Worm (Caenorhabditis elegans): Measurements from ENCODE around the gene C54E10.10.
A peak's percentile ranks its signal among the peaks of the same experiment; 100 is the strongest.

The C54E10.10 gene

DNA sequence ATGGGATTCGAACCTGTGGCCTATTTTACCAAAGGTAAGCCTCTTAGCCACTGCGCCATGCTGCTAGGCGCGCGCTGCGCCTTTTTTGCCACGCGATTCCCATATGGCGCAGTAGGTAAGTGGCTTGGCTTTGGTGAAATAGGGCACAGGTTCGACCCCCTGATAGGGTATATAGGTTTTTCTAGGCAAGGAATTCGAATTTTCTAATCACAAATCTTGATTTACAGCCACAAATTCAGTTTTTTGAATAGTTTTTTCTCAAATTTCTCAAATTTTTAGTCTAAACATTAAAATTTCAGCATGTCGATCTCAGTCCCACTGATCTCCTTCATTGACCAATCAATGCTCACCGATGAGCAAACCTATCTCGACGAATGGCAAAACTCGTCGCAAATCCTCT is 7.5 kb upstream of the C54E10.10 start, which contains the start of gene C54E10.3:
Gene C54E10.3, plus strand, starts transcription at position 301 of the 400 bp plus-strand sequence.
- TF ChIP-seq hmg-11 (tag; optimal IDR thresholded peaks at IDR 0.05) (no peak), nhr-23 (tag; optimal IDR thresholded peaks at IDR 0.05) (no peak), aly-2 (tag; optimal IDR thresholded peaks at IDR 0.05) (no peak), egl-27 (tag; optimal IDR thresholded peaks at IDR 0.05) (no peak), mml-1 (tag; optimal IDR thresholded peaks at IDR 0.05) (no peak), nhr-76 (tag; optimal IDR thresholded peaks at IDR 0.05) (no peak), R02D3.7 (tag; optimal IDR thresholded peaks at IDR 0.05) (no peak), lin-15B (tag; optimal IDR thresholded peaks at IDR 0.05) (no peak), nhr-12 (tag; optimal IDR thresholded peaks at IDR 0.05) (no peak), nfya-1 (tag; optimal IDR thresholded peaks at IDR 0.05; ENCODE audit: insufficient read depth) (no peak), ceh-82 (tag; optimal IDR thresholded peaks at IDR 0.05) (no peak), fos-1 (tag; optimal IDR thresholded peaks at IDR 0.05) (no peak), unc-62 (GFP tag; optimal IDR thresholded peaks at IDR 0.05) (no peak), pha-4 (tag; optimal IDR thresholded peaks at IDR 0.05) (no peak), sea-2 (GFP tag; optimal IDR thresholded peaks at IDR 0.05) (no peak), pqm-1 (tag; optimal IDR thresholded peaks at IDR 0.05) (no peak), nhr-67 (tag; optimal IDR thresholded peaks at IDR 0.05) (no peak), mdl-1 (tag; optimal IDR thresholded peaks at IDR 0.05) (no peak), nhr-28 (tag; optimal IDR thresholded peaks at IDR 0.05) (no peak), nhr-237 (tag; optimal IDR thresholded peaks at IDR 0.05) (no peak)

DNA sequence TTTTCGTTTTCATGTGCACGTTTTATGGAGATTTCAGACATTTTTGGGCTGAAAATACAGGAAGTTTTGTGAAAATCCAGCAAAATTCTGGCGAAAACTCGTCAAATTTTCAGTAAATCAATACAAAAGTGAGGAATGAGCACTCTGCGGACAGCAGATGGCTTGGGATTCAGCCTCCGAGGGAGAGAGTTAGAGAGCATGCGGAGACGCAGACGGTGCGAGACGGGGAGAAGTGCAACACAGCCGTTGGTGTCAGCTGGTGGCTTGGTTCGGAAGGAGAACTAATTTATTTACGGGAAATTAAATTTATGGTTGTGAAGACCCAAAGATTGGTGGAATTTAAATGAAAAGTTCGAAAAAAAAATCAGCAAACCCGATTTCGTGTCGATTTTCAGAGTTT is 5.5 kb upstream of the C54E10.10 start, which contains the start of gene C54E10.6:
Gene C54E10.6, minus strand, starts transcription at position 109 of the 400 bp plus-strand sequence.
- TF ChIP-seq lin-39 (tag; optimal IDR thresholded peaks at IDR 0.05) (peak; percentile 68), hmg-11 (tag; optimal IDR thresholded peaks at IDR 0.05) (peak; percentile 20), nfya-1 (tag; optimal IDR thresholded peaks at IDR 0.05; ENCODE audit: insufficient read depth) (peak; percentile 33), elt-1 (tag; optimal IDR thresholded peaks at IDR 0.05) (no peak), ama-1 (optimal IDR thresholded peaks at IDR 0.05) (no peak)

DNA sequence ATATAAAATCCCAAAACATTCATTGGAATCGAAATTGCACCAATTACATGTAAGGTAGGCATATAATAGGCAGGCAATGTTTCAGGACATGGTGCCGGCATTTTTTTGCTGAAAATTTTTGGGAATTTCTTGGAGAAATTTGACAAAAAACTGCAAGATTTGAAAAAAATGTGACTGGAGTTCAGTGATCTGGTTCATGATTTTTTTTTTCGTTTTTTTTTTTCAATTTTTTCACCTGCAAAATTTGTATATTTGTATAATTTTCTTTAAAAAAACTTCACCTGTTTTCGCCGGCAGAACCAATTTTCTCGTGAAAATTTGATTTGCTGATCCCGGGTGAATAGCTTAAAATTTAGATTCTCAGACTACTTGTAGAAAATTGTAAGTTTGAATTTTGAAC is 3.2 kb upstream of the C54E10.10 start, which contains the start of gene sri-10:
Gene sri-10, minus strand, starts transcription at position 101 of the 400 bp plus-strand sequence.
- TF ChIP-seq hmg-11 (tag; optimal IDR thresholded peaks at IDR 0.05) (no peak), mml-1 (tag; optimal IDR thresholded peaks at IDR 0.05) (no peak), tbx-2 (tag; optimal IDR thresholded peaks at IDR 0.05) (no peak), elt-2 (tag; optimal IDR thresholded peaks at IDR 0.05) (no peak), daf-12 (tag; optimal IDR thresholded peaks at IDR 0.05) (no peak), elt-1 (tag; optimal IDR thresholded peaks at IDR 0.05) (no peak), nhr-25 (tag; optimal IDR thresholded peaks at IDR 0.05) (no peak), egl-27 (tag; optimal IDR thresholded peaks at IDR 0.05) (no peak), nhr-43 (tag; optimal IDR thresholded peaks at IDR 0.05; ENCODE audit: poor library complexity, severe bottlenecking) (no peak), ama-1 (optimal IDR thresholded peaks at IDR 0.05) (no peak), sea-2 (GFP tag; optimal IDR thresholded peaks at IDR 0.05) (no peak), jun-1 (tag; optimal IDR thresholded peaks at IDR 0.05) (no peak)

DNA sequence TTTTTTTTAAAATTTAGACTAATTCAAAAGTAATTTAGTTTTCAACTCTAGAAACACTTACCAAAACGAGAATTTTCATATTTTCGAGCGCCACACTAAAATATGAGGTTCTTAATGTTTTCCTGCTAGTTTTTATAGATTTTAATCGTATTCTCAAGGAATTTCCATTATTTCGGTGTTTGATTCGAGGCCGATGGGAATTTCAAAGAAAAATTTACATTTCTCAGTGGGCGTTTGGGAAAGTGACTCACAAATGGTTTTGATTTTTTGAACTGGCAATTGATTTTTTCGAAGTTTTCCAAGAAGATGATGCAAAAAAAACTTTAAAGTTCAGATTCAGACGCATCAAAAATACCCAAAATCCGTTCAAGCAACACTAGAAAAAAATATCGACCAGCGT is 1.1 kb downstream of the C54E10.10 start, which contains the start of gene C54E10.11:
Gene C54E10.11, minus strand, starts transcription at position 101 of the 400 bp plus-strand sequence.
- TF ChIP-seq ama-1 (optimal IDR thresholded peaks at IDR 0.05) (no peak), zag-1 (tag; optimal IDR thresholded peaks at IDR 0.05) (no peak), ceh-28 (tag; optimal IDR thresholded peaks at IDR 0.05) (no peak), nhr-12 (tag; optimal IDR thresholded peaks at IDR 0.05) (no peak), pha-4 (tag; optimal IDR thresholded peaks at IDR 0.05) (no peak), ztf-4 (tag; optimal IDR thresholded peaks at IDR 0.05) (no peak), ZK546.5 (tag; optimal IDR thresholded peaks at IDR 0.05) (no peak), ceh-9 (tag; optimal IDR thresholded peaks at IDR 0.05) (no peak), ceh-82 (tag; optimal IDR thresholded peaks at IDR 0.05) (no peak), nhr-76 (tag; optimal IDR thresholded peaks at IDR 0.05) (no peak), nhr-28 (tag; optimal IDR thresholded peaks at IDR 0.05) (no peak), nhr-23 (tag; optimal IDR thresholded peaks at IDR 0.05) (no peak), nhr-43 (tag; optimal IDR thresholded peaks at IDR 0.05; ENCODE audit: poor library complexity, severe bottlenecking) (no peak), ztf-11 (tag; optimal IDR thresholded peaks at IDR 0.05) (no peak), nhr-77 (tag; optimal IDR thresholded peaks at IDR 0.05) (no peak), fkh-2 (tag; optimal IDR thresholded peaks at IDR 0.05) (no peak), sea-2 (GFP tag; optimal IDR thresholded peaks at IDR 0.05) (no peak), unc-62 (GFP tag; optimal IDR thresholded peaks at IDR 0.05) (no peak), mdl-1 (tag; optimal IDR thresholded peaks at IDR 0.05) (no peak), pqm-1 (tag; optimal IDR thresholded peaks at IDR 0.05) (no peak)

Data from whole organism, L3 larva.